Worm (Caenorhabditis elegans): ENCODE data around the gene dnj-9.

- no peak for TF ChIP-seq alr-1 (tag; optimal IDR thresholded peaks at IDR 0.05)
- no peak for TF ChIP-seq aly-2 (tag; optimal IDR thresholded peaks at IDR 0.05)
- TF ChIP-seq ztf-1 (GFP tag; conservative IDR thresholded peaks at IDR 0.05), result no peak
Observed at ce11 chrII:4827734-4828609, 23.9 kb upstream of the dnj-9 start, which contains the start of the genes fbxb-88 and tbck-1.
